Fruit fly (Drosophila melanogaster) whole organism, embryonic: ENCODE results near the gene fliI.
A peak's percentile ranks its signal among the peaks of the same experiment; 100 is the strongest.

Experiments
- Awh ChIP-seq: fragments of 200-800 bp; sonication (Bioruptor generic); IDR thresholded peaks from 2 replicates; pipeline ENCODE4, ENCODE4 v1.3.6; 2022; ENCODE audit warnings: missing biosample characterization, missing genetic modification characterization
- BEAF-32 ChIP-seq: fragments of 200-800 bp; sonication (Bioruptor generic); optimal IDR thresholded peaks from 3 replicates; lab custom pipeline; 2017; ENCODE audit warnings: missing biosample characterization, missing genetic modification characterization, mild to moderate bottlenecking, moderate library complexity, missing genetic modification reagents
- CG1024 ChIP-seq: fragments of 200-800 bp; sonication (Bioruptor generic); IDR thresholded peaks from 2 replicates; pipeline ENCODE4 v1.3.6; 2022; ENCODE audit warnings: missing biosample characterization, missing genetic modification characterization
- CG10274 ChIP-seq: fragments of 200-800 bp; sonication (Bioruptor generic); optimal IDR thresholded peaks from 3 replicates; lab custom pipeline; 2017; ENCODE audit warnings: missing biosample characterization, mild to moderate bottlenecking, missing genetic modification characterization
- CG10366 ChIP-seq: fragments of 200-800 bp; sonication (Bioruptor generic); IDR thresholded peaks from 2 replicates; pipeline ENCODE4 v1.3.6; 2022; ENCODE audit warnings: missing biosample characterization, missing genetic modification characterization
- CG10431 ChIP-seq: fragments of 200-800 bp; sonication (Bioruptor generic); optimal IDR thresholded peaks from 3 replicates; lab custom pipeline; 2018; ENCODE audit warnings: missing biosample characterization, mild to moderate bottlenecking, missing genetic modification characterization
- CG11560 ChIP-seq: fragments of 200-800 bp; sonication (Bioruptor generic); IDR thresholded peaks from 3 replicates; pipeline ENCODE4 v1.3.6; 2022; ENCODE audit warnings: missing biosample characterization, missing genetic modification characterization
- CG12071 ChIP-seq: fragments of 200-800 bp; sonication (Bioruptor generic); optimal IDR thresholded peaks from 3 replicates; lab custom pipeline; 2018; ENCODE audit warnings: missing biosample characterization, mild to moderate bottlenecking, missing genetic modification characterization
- CG1603 ChIP-seq: fragments of 200-800 bp; sonication (Bioruptor generic); optimal IDR thresholded peaks from 2 replicates; lab custom pipeline; 2019; ENCODE audit warnings: missing biosample characterization, mild to moderate bottlenecking, missing genetic modification characterization, moderate library complexity
- CG18262 ChIP-seq: fragments of 200-800 bp; optimal IDR thresholded peaks from 3 replicates; lab custom pipeline; 2019; ENCODE audit warnings: missing biosample characterization, mild to moderate bottlenecking, missing genetic modification characterization, moderate library complexity
- CG2116 ChIP-seq: fragments of 200-800 bp; sonication (Bioruptor generic); optimal IDR thresholded peaks from 3 replicates; lab custom pipeline; 2018; ENCODE audit warnings: missing biosample characterization, mild to moderate bottlenecking, missing genetic modification characterization
- CG2199 ChIP-seq: fragments of 200-800 bp; sonication (Bioruptor generic); IDR thresholded peaks from 3 replicates; pipeline ENCODE4 v1.3.6; 2022; ENCODE audit warnings: missing biosample characterization, missing genetic modification characterization
- CG2889 ChIP-seq: fragments of 200-800 bp; sonication (Bioruptor generic); IDR thresholded peaks from 3 replicates; pipeline ENCODE4 v1.3.6; 2022; ENCODE audit warnings: missing biosample characterization, missing genetic modification characterization
- CG30403 ChIP-seq: fragments of 200-800 bp; sonication (Bioruptor generic); optimal IDR thresholded peaks from 3 replicates; lab custom pipeline; 2016; ENCODE audit warnings: missing biosample characterization, missing genetic modification characterization
- CG31365 ChIP-seq: fragments of 200-800 bp; sonication (Bioruptor generic); optimal IDR thresholded peaks from 2 replicates; lab custom pipeline; 2018; ENCODE audit warnings: missing biosample characterization, mild to moderate bottlenecking, missing genetic modification characterization
- CG34376 ChIP-seq: fragments of 200-800 bp; sonication (Bioruptor generic); optimal IDR thresholded peaks from 2 replicates; lab custom pipeline; 2018; ENCODE audit warnings: missing biosample characterization, mild to moderate bottlenecking, missing genetic modification characterization
- CG4707 ChIP-seq: fragments of 200-800 bp; sonication (Bioruptor generic); optimal IDR thresholded peaks from 2 replicates; lab custom pipeline; 2018; ENCODE audit warnings: missing biosample characterization, mild to moderate bottlenecking, missing genetic modification characterization, moderate library complexity
- CG6654 ChIP-seq: fragments of 200-800 bp; sonication (Bioruptor generic); optimal IDR thresholded peaks from 2 replicates; lab custom pipeline; 2017; ENCODE audit warnings: missing biosample characterization, mild to moderate bottlenecking, missing genetic modification characterization
- CG7963 ChIP-seq: fragments of 200-800 bp; sonication (Bioruptor generic); IDR thresholded peaks from 3 replicates; pipeline ENCODE4 v1.3.6; 2022; ENCODE audit warnings: missing biosample characterization, missing genetic modification characterization; ENCODE audit not compliant: partially characterized antibody
- CG8281 ChIP-seq: fragments of 200-800 bp; sonication (Bioruptor generic); optimal IDR thresholded peaks from 2 replicates; lab custom pipeline; 2018; ENCODE audit warnings: missing biosample characterization, mild to moderate bottlenecking, missing genetic modification characterization, moderate library complexity
- Dek ChIP-seq: fragments of 200-800 bp; sonication (Bioruptor generic); optimal IDR thresholded peaks from 3 replicates; lab custom pipeline; 2019; ENCODE audit warnings: missing biosample characterization, mild to moderate bottlenecking, missing genetic modification characterization, moderate library complexity
- Dip2 ChIP-seq: fragments of 200-800 bp; sonication (Bioruptor generic); IDR thresholded peaks from 2 replicates; pipeline ENCODE4 v1.3.6; 2022; ENCODE audit warnings: missing biosample characterization, missing genetic modification characterization
- Doc3 ChIP-seq: fragments of 200-800 bp; sonication (Bioruptor generic); IDR thresholded peaks from 3 replicates; pipeline ENCODE4 v1.3.6; 2022; ENCODE audit warnings: missing biosample characterization, missing genetic modification characterization; ENCODE audit not compliant: partially characterized antibody
- Gsc ChIP-seq: fragments of 200-800 bp; sonication (Bioruptor generic); IDR thresholded peaks from 2 replicates; pipeline ENCODE4 v1.3.6; 2022; ENCODE audit warnings: missing biosample characterization, missing genetic modification characterization
- Hmx ChIP-seq: fragments of 200-800 bp; sonication (Bioruptor generic); optimal IDR thresholded peaks from 2 replicates; lab custom pipeline; 2016; ENCODE audit warnings: missing biosample characterization, missing genetic modification characterization
- Hr39 ChIP-seq: fragments of >200 bp; optimal IDR thresholded peaks from 2 replicates; lab custom pipeline; 2017
- Kr ChIP-seq: fragments of 200-800 bp; sonication (Bioruptor generic); optimal IDR thresholded peaks from 2 replicates; lab custom pipeline; 2017; ENCODE audit warnings: missing biosample characterization, mild to moderate bottlenecking, missing genetic modification characterization
- Lhr ChIP-seq: fragments of 200-800 bp; sonication (Bioruptor generic); optimal IDR thresholded peaks from 3 replicates; lab custom pipeline; 2017; ENCODE audit warnings: mild to moderate bottlenecking, missing biosample characterization, missing genetic modification reagents, missing genetic modification characterization
- Meics ChIP-seq: fragments of 200-800 bp; sonication (Bioruptor generic); optimal IDR thresholded peaks from 2 replicates; lab custom pipeline; 2017; ENCODE audit warnings: missing biosample characterization, mild to moderate bottlenecking, missing genetic modification characterization
- NK7.1 ChIP-seq: fragments of 200-800 bp; sonication (Bioruptor generic); optimal IDR thresholded peaks from 3 replicates; lab custom pipeline; 2016; ENCODE audit warnings: missing biosample characterization, missing genetic modification characterization
- PHDP ChIP-seq: fragments of 200-800 bp; sonication (Bioruptor generic); optimal IDR thresholded peaks from 3 replicates; lab custom pipeline; 2018; ENCODE audit warnings: missing biosample characterization, mild to moderate bottlenecking, missing genetic modification characterization, moderate library complexity
- Six4 ChIP-seq: fragments of 200-800 bp; sonication (Bioruptor generic); optimal IDR thresholded peaks from 2 replicates; lab custom pipeline; 2016; ENCODE audit warnings: missing biosample characterization, missing genetic modification characterization
- Sry-β ChIP-seq: fragments of 200-800 bp; sonication (Bioruptor generic); optimal IDR thresholded peaks from 2 replicates; lab custom pipeline; 2018; ENCODE audit warnings: missing biosample characterization, mild to moderate bottlenecking, missing genetic modification characterization, moderate library complexity
- Trl ChIP-seq, 3 experiments: fragments of >200 bp in 2 of 3; fragments of 200-800 bp in 1 of 3; sonication (Bioruptor generic) in 1 of 3; optimal IDR thresholded peaks; 2 replicates in 1 of 3; 3 replicates in 2 of 3; lab custom pipeline; 2016 to 2017; ENCODE audit warnings: missing biosample characterization in 1 of 3, missing genetic modification characterization in 1 of 3
- dati ChIP-seq: fragments of 200-800 bp; sonication (Bioruptor generic); IDR thresholded peaks from 2 replicates; pipeline ENCODE4 v1.3.6; 2022; ENCODE audit warnings: missing biosample characterization, missing genetic modification characterization
- disco-r ChIP-seq: fragments of 200-800 bp; sonication (Bioruptor generic); optimal IDR thresholded peaks from 2 replicates; lab custom pipeline; 2016; ENCODE audit warnings: missing biosample characterization, missing genetic modification characterization
- gsb ChIP-seq: fragments of 200-800 bp; sonication (Bioruptor generic); IDR thresholded peaks from 2 replicates; pipeline ENCODE4 v1.3.6; 2022; ENCODE audit warnings: missing biosample characterization, missing genetic modification characterization
- hkb ChIP-seq, 2 experiments: fragments of 200-800 bp in 1 of 2; fragments of >200 bp in 1 of 2; sonication (Bioruptor generic) in 1 of 2; IDR thresholded peaks in 1 of 2; optimal IDR thresholded peaks in 1 of 2; 2 replicates each; pipeline versions ENCODE4 v1.3.6 to Lab custom; 2017 to 2022; ENCODE audit warnings: missing biosample characterization in 1 of 2, missing genetic modification characterization in 1 of 2
- jigr1 ChIP-seq: fragments of 200-800 bp; sonication (Bioruptor generic); IDR thresholded peaks from 3 replicates; pipeline ENCODE4 v1.3.6; 2022; ENCODE audit warnings: missing biosample characterization, missing genetic modification characterization
- lbe ChIP-seq: fragments of 200-800 bp; sonication (Bioruptor generic); optimal IDR thresholded peaks from 2 replicates; lab custom pipeline; 2016; ENCODE audit warnings: missing biosample characterization, mild to moderate bottlenecking, missing genetic modification characterization
- luna ChIP-seq: fragments of 200-800 bp; sonication (Bioruptor generic); optimal IDR thresholded peaks from 2 replicates; lab custom pipeline; 2016; ENCODE audit warnings: missing biosample characterization, missing genetic modification characterization
- maf-S ChIP-seq: fragments of 200-800 bp; sonication (Bioruptor generic); optimal IDR thresholded peaks from 2 replicates; lab custom pipeline; 2016; ENCODE audit warnings: missing biosample characterization, missing genetic modification characterization
- pb ChIP-seq: fragments of 200-800 bp; sonication (Bioruptor generic); optimal IDR thresholded peaks from 3 replicates; lab custom pipeline; 2016; ENCODE audit warnings: missing biosample characterization, missing genetic modification characterization
- sim ChIP-seq: fragments of 200-800 bp; sonication (Bioruptor generic); IDR thresholded peaks from 2 replicates; pipeline ENCODE4 v1.3.6; 2022; ENCODE audit warnings: missing biosample characterization, missing genetic modification characterization
- stwl ChIP-seq: fragments of 200-800 bp; sonication (Bioruptor generic); optimal IDR thresholded peaks from 3 replicates; lab custom pipeline; 2018; ENCODE audit warnings: missing biosample characterization, mild to moderate bottlenecking, missing genetic modification characterization, moderate library complexity
- tap ChIP-seq: fragments of 200-800 bp; optimal IDR thresholded peaks from 3 replicates; lab custom pipeline; 2019; ENCODE audit warnings: missing biosample characterization, mild to moderate bottlenecking, missing genetic modification characterization, moderate library complexity
- trh ChIP-seq: fragments of 200-800 bp; sonication (Bioruptor generic); optimal IDR thresholded peaks from 2 replicates; lab custom pipeline; 2016; ENCODE audit warnings: missing biosample characterization, missing genetic modification characterization
- tx ChIP-seq: fragments of 200-800 bp; sonication (Bioruptor generic); optimal IDR thresholded peaks from 2 replicates; lab custom pipeline; 2016; ENCODE audit warnings: missing biosample characterization, missing genetic modification characterization
- wor ChIP-seq: fragments of 200-800 bp; sonication (Bioruptor generic); IDR thresholded peaks from 2 replicates; pipeline ENCODE4 v1.3.6; 2022; ENCODE audit warnings: missing biosample characterization, missing genetic modification characterization
- yki ChIP-seq: fragments of >200 bp; optimal IDR thresholded peaks from 3 replicates; lab custom pipeline; 2018

Gene fliI

DNA sequence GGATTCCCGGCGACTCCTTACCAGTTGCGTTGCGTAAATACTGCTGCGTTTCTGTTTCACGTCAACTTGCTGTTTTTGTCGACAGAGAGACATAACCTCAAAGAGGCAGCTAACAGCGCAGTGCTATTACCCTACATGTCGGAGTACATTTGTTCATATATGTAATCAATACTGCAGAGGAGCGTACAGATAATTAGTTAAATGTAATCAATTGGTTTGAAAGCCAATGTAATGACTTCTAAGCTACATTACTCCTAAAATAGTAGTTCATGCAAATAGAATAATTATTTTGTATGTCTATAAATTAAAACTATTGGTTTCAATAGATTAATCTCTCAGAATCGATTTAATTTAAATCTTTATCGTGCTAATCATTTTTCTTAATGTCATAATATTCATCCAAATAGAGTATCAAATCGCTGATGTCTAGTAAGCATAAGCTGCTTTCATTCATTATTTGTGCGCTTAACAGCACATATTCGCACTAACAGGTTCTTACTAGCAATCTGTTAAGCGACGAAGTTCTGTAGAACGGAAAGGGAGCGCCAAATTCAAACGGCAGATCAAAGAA, 20.3 kb upstream of the fliI start, which contains the start of the genes SLIRP1 and anox (continued):
- TF ChIP-seq Kr (GFP tag; lab: Kevin White, UChicago) (no peak), tx (GFP tag; lab: Kevin White, UChicago) (peak; percentile 69), Trl (optimal IDR thresholded peaks at IDR 0.05; lab: Kevin White, UChicago) (no peak), Trl (GFP tag; optimal IDR thresholded peaks at IDR 0.05; lab: Kevin White, UChicago) (peak; percentile 68), maf-S (GFP tag; lab: Kevin White, UChicago) (peak; percentile 69), Gsc (GFP tag; lab: Robert Waterston, UW) (peak; percentile 44; the same call in 1 of the 2 replicates), pb (GFP tag; lab: Kevin White, UChicago) (peak; percentile 23), Hr39 (lab: Kevin White, UChicago) (no peak), tap (peak; percentile 81), Dip2 (GFP tag; lab: Robert Waterston, UW) (no peak), yki (no peak), Meics (peak; percentile 91), CG18262 (tag; lab: Kevin White, UChicago) (peak; percentile 93), CG10274 (peak; percentile 68), Awh (GFP tag; lab: Robert Waterston, UW) (peak; percentile 44; the same call in 1 of the 2 replicates), sim (no peak), PHDP (peak; percentile 90), stwl (tag; lab: Kevin White, UChicago) (peak; percentile 23), CG1603 (tag; lab: Kevin White, UChicago) (peak; percentile 66), NK7.1 (GFP tag; lab: Kevin White, UChicago) (peak; percentile 50), CG4707 (peak; percentile 52), BEAF-32 (GFP tag; lab: Kevin White, UChicago) (peak; percentile 25), CG2199 (GFP tag; lab: Robert Waterston, UW) (no peak), CG2116 (GFP tag; lab: Kevin White, UChicago) (peak; percentile 52), CG31365 (tag; lab: Kevin White, UChicago) (peak; percentile 46), CG34376 (peak; percentile 77), CG30403 (peak; percentile 93), wor (GFP tag; lab: Robert Waterston, UW) (peak; percentile 72), CG8281 (tag; lab: Kevin White, UChicago) (peak; percentile 69), trh (GFP tag; lab: Kevin White, UChicago) (peak; percentile 81), CG11560 (tag; lab: Robert Waterston, UW) (0 out of 3 replicates have a peak, but pooled peaks have one; percentile 48), gsb (GFP tag; lab: Robert Waterston, UW) (peak; percentile 58), CG12071 (peak; percentile 60), CG6654 (GFP tag; lab: Kevin White, UChicago) (peak; percentile 65), lbe (peak; percentile 36), Lhr (peak; percentile 67), CG10431 (peak; percentile 70), CG1024 (GFP tag; lab: Robert Waterston, UW) (no peak), Doc3 (no peak), CG7963 (no peak), Hmx (GFP tag; lab: Kevin White, UChicago) (peak; percentile 61), dati (no peak), disco-r (peak; percentile 40), CG2889 (peak; percentile 74; the same call in 2 of the 3 replicates), hkb (optimal IDR thresholded peaks at IDR 0.05; lab: Kevin White, UChicago) (no peak), hkb (GFP tag; IDR thresholded peaks at IDR 0.05; lab: Robert Waterston, UW) (peak; percentile 84), Six4 (GFP tag; lab: Kevin White, UChicago) (peak; percentile 82), jigr1 (GFP tag; lab: Robert Waterston, UW) (0 out of 3 replicates have a peak, but pooled peaks have one; percentile 31), Sry-β (GFP tag; lab: Kevin White, UChicago) (peak; percentile 14), Dek (peak; percentile 88), luna (GFP tag; lab: Kevin White, UChicago) (peak; percentile 56), CG10366 (GFP tag; lab: Robert Waterston, UW) (peak; percentile 77)
